Worm (Caenorhabditis elegans): ENCODE results near the gene col-123.

Gene col-123

DNA sequence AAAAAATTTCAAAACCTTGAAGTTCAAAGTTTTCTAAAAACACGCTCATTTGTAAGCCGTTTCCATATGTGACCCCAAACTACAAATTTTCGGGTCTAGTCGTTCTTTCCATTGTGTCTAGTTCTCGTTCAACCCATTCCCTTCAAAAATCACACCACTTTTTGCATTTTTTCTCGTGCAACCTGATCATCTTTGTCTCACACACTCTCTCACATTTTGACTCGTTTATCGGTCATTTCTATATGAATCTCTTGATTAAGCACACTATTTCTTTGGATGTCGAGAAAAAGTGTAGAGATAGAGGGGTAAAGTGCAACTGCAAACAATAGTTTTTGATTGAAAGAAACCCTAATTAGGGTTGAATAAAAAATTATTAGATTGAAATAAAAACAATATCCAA lies 18.2 kb upstream of the col-123 start:
- TF ChIP-seq drap-1 (GFP tag; optimal IDR thresholded peaks at IDR 0.05) (no peak), ceh-39 (tag; optimal IDR thresholded peaks at IDR 0.05) (peak; percentile 53), flh-1 (GFP tag; optimal IDR thresholded peaks at IDR 0.05) (no peak), ces-1 (GFP tag; optimal IDR thresholded peaks at IDR 0.05) (peak; percentile 66), unc-120 (tag; optimal IDR thresholded peaks at IDR 0.05; ENCODE audit: poor library complexity, severe bottlenecking) (peak; percentile 52), mep-1 (tag; optimal IDR thresholded peaks at IDR 0.05) (no peak)

ce11 chrIV:9810633-9811032 lies 11.1 kb upstream of the col-123 start, which contains the start of gene dct-15:
dct-15 (minus strand) TSS chrIV:9810733.
- TF ChIP-seq mab-5 (tag; optimal IDR thresholded peaks at IDR 0.05) = no peak
- TF ChIP-seq ham-2 (GFP tag; optimal IDR thresholded peaks at IDR 0.05) = no peak
- no peak for TF ChIP-seq cnd-1 (tag; optimal IDR thresholded peaks at IDR 0.05)
- no peak for TF ChIP-seq mls-2 (tag; optimal IDR thresholded peaks at IDR 0.05)
- TF ChIP-seq pha-4 (tag; optimal IDR thresholded peaks at IDR 0.05) = no peak
- TF ChIP-seq unc-62 (GFP tag; optimal IDR thresholded peaks at IDR 0.05) = no peak
- no peak for TF ChIP-seq ceh-39 (tag; optimal IDR thresholded peaks at IDR 0.05)
- TF ChIP-seq nhr-28 (tag; optimal IDR thresholded peaks at IDR 0.05) = no peak
- TF ChIP-seq unc-120 (tag; optimal IDR thresholded peaks at IDR 0.05; ENCODE audit: poor library complexity, severe bottlenecking) = no peak
- TF ChIP-seq tbx-8 (GFP tag; optimal IDR thresholded peaks at IDR 0.05) = no peak

DNA sequence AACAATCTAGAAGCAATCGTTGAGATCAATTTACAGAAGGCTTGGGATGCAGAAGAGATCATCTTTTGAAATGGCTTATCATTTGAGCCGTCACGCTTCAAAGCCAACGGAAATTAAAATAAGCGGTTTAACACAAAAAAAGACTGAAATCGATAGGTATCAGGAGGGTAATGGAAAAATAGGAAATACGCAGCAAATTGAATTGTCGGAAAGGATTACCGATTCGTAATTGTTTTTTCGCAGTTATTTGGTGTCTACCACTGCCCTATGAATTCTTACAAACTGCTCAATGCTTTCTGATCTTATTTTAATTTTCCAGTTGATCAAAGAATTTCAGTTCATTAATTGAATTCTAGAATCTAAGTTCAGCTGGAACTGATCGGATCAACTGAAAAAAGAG lies 10.2 kb upstream of the col-123 start:
- TF ChIP-seq cnd-1 (tag; optimal IDR thresholded peaks at IDR 0.05) (no peak), bed-3 (GFP tag; optimal IDR thresholded peaks at IDR 0.05) (no peak), tbx-8 (GFP tag; optimal IDR thresholded peaks at IDR 0.05) (no peak), M03D4.4 (tag; optimal IDR thresholded peaks at IDR 0.05) (no peak), sptf-1 (tag; optimal IDR thresholded peaks at IDR 0.05) (no peak), nhr-2 (tag; optimal IDR thresholded peaks at IDR 0.05) (no peak), hlh-1 (tag; optimal IDR thresholded peaks at IDR 0.05) (no peak), mab-5 (tag; optimal IDR thresholded peaks at IDR 0.05) (no peak), unc-120 (tag; optimal IDR thresholded peaks at IDR 0.05; ENCODE audit: poor library complexity, severe bottlenecking) (no peak), ceh-43 (GFP tag; optimal IDR thresholded peaks at IDR 0.05) (no peak), ceh-39 (tag; optimal IDR thresholded peaks at IDR 0.05) (no peak), zip-8 (tag; optimal IDR thresholded peaks at IDR 0.05) (no peak)

- no peak for TF ChIP-seq nhr-12 (tag; optimal IDR thresholded peaks at IDR 0.05)
- no peak for TF ChIP-seq lsy-2 (tag; optimal IDR thresholded peaks at IDR 0.05)
- no peak for TF ChIP-seq snpc-4 (tag; optimal IDR thresholded peaks at IDR 0.05)
- no peak for TF ChIP-seq ham-2 (GFP tag; optimal IDR thresholded peaks at IDR 0.05)
- TF ChIP-seq ztf-11 (tag; optimal IDR thresholded peaks at IDR 0.05) = no peak
- no peak for TF ChIP-seq unc-39 (tag; optimal IDR thresholded peaks at IDR 0.05)
- TF ChIP-seq mep-1 (tag; optimal IDR thresholded peaks at IDR 0.05) = no peak
- TF ChIP-seq tbx-8 (GFP tag; optimal IDR thresholded peaks at IDR 0.05) = no peak
- TF ChIP-seq ceh-39 (tag; optimal IDR thresholded peaks at IDR 0.05) = no peak
- TF ChIP-seq M03D4.4 (tag; optimal IDR thresholded peaks at IDR 0.05) = no peak
- TF ChIP-seq nhr-28 (tag; optimal IDR thresholded peaks at IDR 0.05) = no peak
- TF ChIP-seq ceh-43 (GFP tag; optimal IDR thresholded peaks at IDR 0.05) = no peak
- no peak for TF ChIP-seq lin-13 (tag; optimal IDR thresholded peaks at IDR 0.05)
- TF ChIP-seq unc-120 (tag; optimal IDR thresholded peaks at IDR 0.05; ENCODE audit: poor library complexity, severe bottlenecking) = no peak
- no peak for TF ChIP-seq nhr-76 (tag; optimal IDR thresholded peaks at IDR 0.05)
- TF ChIP-seq elt-1 (tag; optimal IDR thresholded peaks at IDR 0.05; ENCODE audit: borderline replicate concordance, insufficient read depth) = no peak
These were observed 6.3 kb upstream of the col-123 start, which contains the start of gene egl-20 for ce11 chrIV:9815432-9815831. egl-20 (minus strand) TSS chrIV:9815532.

DNA sequence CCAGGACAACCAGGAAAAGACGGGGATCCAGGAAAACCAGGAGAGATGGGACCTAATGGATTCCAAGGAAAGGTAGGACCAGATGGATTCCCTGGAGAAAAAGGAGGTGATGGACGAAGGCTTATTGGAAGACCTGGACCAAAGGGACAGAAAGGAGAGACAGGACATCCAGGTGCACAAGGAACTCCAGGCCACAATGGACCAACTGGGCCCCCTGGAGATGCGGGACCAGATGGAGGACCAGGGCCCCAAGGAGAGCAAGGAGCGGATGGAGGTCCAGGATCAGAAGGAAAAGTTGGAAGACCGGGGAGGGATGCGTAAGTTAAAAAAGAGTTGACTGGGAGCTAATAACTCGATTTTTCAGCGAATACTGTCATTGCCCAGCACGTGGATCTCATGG lies 864 bp downstream of the col-123 start:
- TF ChIP-seq hlh-1 (tag; optimal IDR thresholded peaks at IDR 0.05) = no peak
- no peak for TF ChIP-seq bed-3 (GFP tag; optimal IDR thresholded peaks at IDR 0.05)
- TF ChIP-seq ceh-83 (GFP tag; optimal IDR thresholded peaks at IDR 0.05) = no peak
- no peak for TF ChIP-seq mep-1 (tag; optimal IDR thresholded peaks at IDR 0.05)
- no peak for TF ChIP-seq nhr-2 (tag; optimal IDR thresholded peaks at IDR 0.05)
- no peak for TF ChIP-seq mls-2 (tag; optimal IDR thresholded peaks at IDR 0.05)
- TF ChIP-seq cnd-1 (tag; optimal IDR thresholded peaks at IDR 0.05) = no peak
- no peak for TF ChIP-seq tbx-8 (GFP tag; optimal IDR thresholded peaks at IDR 0.05)
